Worm (Caenorhabditis elegans) whole organism, late embryonic: ENCODE measurements around the gene clec-36.

ENCODE experiments used
- C08G9.2 ChIP-seq: sonication (generic microtip); optimal IDR thresholded peaks from 2 replicates; lab custom pipeline; 2016; ENCODE audit warnings: mild to moderate bottlenecking, missing genetic modification characterization, moderate library complexity, missing compliant biosample characterization
- C38D4.7 ChIP-seq: fragments of 200-800 bp; sonication (Bioruptor generic); optimal IDR thresholded peaks from 2 replicates; lab custom pipeline; 2018; ENCODE audit warnings: mild to moderate bottlenecking, missing genetic modification characterization, moderate library complexity, missing compliant biosample characterization
- F13H6.1 ChIP-seq: sonication (generic microtip); optimal IDR thresholded peaks from 2 replicates; lab custom pipeline; 2016; ENCODE audit warnings: missing genetic modification characterization, missing compliant biosample characterization
- K02D7.2 ChIP-seq: sonication (generic microtip); optimal IDR thresholded peaks from 2 replicates; lab custom pipeline; 2017; ENCODE audit warnings: mild to moderate bottlenecking, missing genetic modification characterization, missing compliant biosample characterization
- ahr-1 ChIP-seq: sonication (generic microtip); optimal IDR thresholded peaks from 2 replicates; lab custom pipeline; 2016; ENCODE audit warnings: missing genetic modification characterization, missing compliant biosample characterization
- ceh-14 ChIP-seq: sonication (generic microtip); optimal IDR thresholded peaks from 2 replicates; lab custom pipeline; 2016; ENCODE audit warnings: missing genotype, missing genetic modification characterization, missing compliant biosample characterization
- ceh-18 ChIP-seq: sonication (generic microtip); optimal IDR thresholded peaks from 2 replicates; lab custom pipeline; 2016; ENCODE audit warnings: missing genetic modification characterization, missing compliant biosample characterization
- ceh-30 ChIP-seq: fragments of 150-350 bp; optimal IDR thresholded peaks from 2 replicates; lab custom pipeline; 2014; ENCODE audit warnings: missing biosample characterization, missing genetic modification characterization
- ceh-31 ChIP-seq: sonication (generic microtip); optimal IDR thresholded peaks from 2 replicates; lab custom pipeline; 2016; ENCODE audit warnings: missing genetic modification characterization, missing compliant biosample characterization
- ceh-34 ChIP-seq: sonication (generic microtip); optimal IDR thresholded peaks from 2 replicates; lab custom pipeline; 2016; ENCODE audit warnings: mild to moderate bottlenecking, missing genetic modification characterization, missing compliant biosample characterization
- ceh-48 ChIP-seq: sonication (generic microtip); optimal IDR thresholded peaks from 2 replicates; lab custom pipeline; 2016; ENCODE audit warnings: missing genetic modification characterization, inconsistent platforms, missing compliant biosample characterization
- dmd-4 ChIP-seq: sonication (generic microtip); optimal IDR thresholded peaks from 2 replicates; lab custom pipeline; 2016; ENCODE audit warnings: borderline replicate concordance, missing genetic modification characterization, missing compliant biosample characterization
- dve-1 ChIP-seq: sonication (generic microtip); optimal IDR thresholded peaks from 2 replicates; lab custom pipeline; 2017; ENCODE audit warnings: antibody characterized with exemption, mild to moderate bottlenecking, missing genetic modification characterization, missing compliant biosample characterization
- gmeb-2 ChIP-seq: sonication (generic microtip); optimal IDR thresholded peaks from 2 replicates; lab custom pipeline; 2016; ENCODE audit warnings: missing genetic modification characterization, inconsistent platforms, missing compliant biosample characterization
- hlh-13 ChIP-seq: fragments of 200-800 bp; sonication (Bioruptor generic); optimal IDR thresholded peaks from 2 replicates; lab custom pipeline; 2018; ENCODE audit warnings: mild to moderate bottlenecking, missing genetic modification characterization, missing compliant biosample characterization
- hlh-15 ChIP-seq: sonication (generic microtip); optimal IDR thresholded peaks from 2 replicates; lab custom pipeline; 2016; ENCODE audit warnings: missing genetic modification characterization, missing compliant biosample characterization
- hlh-30 ChIP-seq: sonication (generic microtip); optimal IDR thresholded peaks from 2 replicates; lab custom pipeline; 2017; ENCODE audit warnings: antibody characterized with exemption, missing genetic modification characterization, missing compliant biosample characterization; ENCODE audit not compliant: insufficient read depth
- hlh-6 ChIP-seq: sonication (generic microtip); optimal IDR thresholded peaks from 2 replicates; lab custom pipeline; 2016; ENCODE audit warnings: missing genotype, missing genetic modification characterization, missing compliant biosample characterization
- hlh-8 ChIP-seq: sonication (generic microtip); optimal IDR thresholded peaks from 2 replicates; lab custom pipeline; 2016; ENCODE audit warnings: missing genotype, missing genetic modification characterization, missing compliant biosample characterization
- lin-11 ChIP-seq: fragments of 200-800 bp; sonication (Bioruptor generic); optimal IDR thresholded peaks from 2 replicates; lab custom pipeline; 2018; ENCODE audit warnings: mild to moderate bottlenecking, missing genetic modification characterization, missing compliant biosample characterization
- madf-2 ChIP-seq: sonication (generic microtip); optimal IDR thresholded peaks from 2 replicates; lab custom pipeline; 2017; ENCODE audit warnings: missing genetic modification characterization, missing compliant biosample characterization
- mec-3 ChIP-seq: sonication (generic microtip); optimal IDR thresholded peaks from 2 replicates; lab custom pipeline; 2016; ENCODE audit warnings: borderline replicate concordance, missing genetic modification characterization, missing compliant biosample characterization
- nfya-1 ChIP-seq: sonication (generic microtip); optimal IDR thresholded peaks from 2 replicates; lab custom pipeline; 2017; ENCODE audit warnings: missing genetic modification characterization, mild to moderate bottlenecking, missing compliant biosample characterization, antibody characterized with exemption, moderate library complexity
- nhr-232 ChIP-seq: sonication (generic microtip); optimal IDR thresholded peaks from 2 replicates; lab custom pipeline; 2016; ENCODE audit warnings: missing genetic modification characterization, missing compliant biosample characterization
- odd-2 ChIP-seq: sonication (generic microtip); optimal IDR thresholded peaks from 2 replicates; lab custom pipeline; 2017; ENCODE audit warnings: antibody characterized with exemption, mild to moderate bottlenecking, missing genetic modification characterization, missing compliant biosample characterization
- pax-1 ChIP-seq: fragments of 150-350 bp; optimal IDR thresholded peaks from 2 replicates; lab custom pipeline; 2014; ENCODE audit warnings: missing biosample characterization, missing genetic modification characterization
- pha-2 ChIP-seq: sonication (generic microtip); optimal IDR thresholded peaks from 2 replicates; lab custom pipeline; 2017; ENCODE audit warnings: mild to moderate bottlenecking, missing genetic modification characterization, missing compliant biosample characterization
- pqm-1 ChIP-seq: sonication (generic microtip); optimal IDR thresholded peaks from 2 replicates; lab custom pipeline; 2016; ENCODE audit warnings: missing genetic modification characterization, missing compliant biosample characterization
- pros-1 ChIP-seq: fragments of 150-350 bp; optimal IDR thresholded peaks from 2 replicates; lab custom pipeline; 2014; ENCODE audit warnings: missing biosample characterization, missing genetic modification reagents, missing genetic modification characterization
- ref-2 ChIP-seq: sonication (generic microtip); optimal IDR thresholded peaks from 2 replicates; lab custom pipeline; 2016; ENCODE audit warnings: missing genetic modification characterization, missing compliant biosample characterization
- rnt-1 ChIP-seq: sonication (generic microtip); optimal IDR thresholded peaks from 2 replicates; lab custom pipeline; 2016; ENCODE audit warnings: missing genetic modification characterization, missing compliant biosample characterization
- sox-2 ChIP-seq: fragments of 200-800 bp; sonication (Bioruptor generic); IDR thresholded peaks from 2 replicates; pipeline ENCODE4 v1.3.6; 2022; ENCODE audit warnings: missing genetic modification reagents, missing genetic modification characterization, missing compliant biosample characterization
- sox-4 ChIP-seq: sonication (generic microtip); optimal IDR thresholded peaks from 2 replicates; lab custom pipeline; 2017; ENCODE audit warnings: mild to moderate bottlenecking, missing genetic modification characterization, inconsistent platforms, missing compliant biosample characterization
- unc-3 ChIP-seq, 2 experiments: fragments of 200-800 bp in 1 of 2; sonication (Bioruptor generic) in 1 of 2; sonication (generic microtip) in 1 of 2; conservative IDR thresholded peaks in 1 of 2; optimal IDR thresholded peaks in 1 of 2; 2 replicates each; pipeline versions ENCODE4 v1.3.6 to Lab custom; 2016 to 2022; ENCODE audit warnings: missing compliant biosample characterization in 2 of 2, missing genetic modification characterization in 2 of 2, missing genetic modification reagents in 1 of 2
- unc-42 ChIP-seq: sonication (generic microtip); optimal IDR thresholded peaks from 2 replicates; lab custom pipeline; 2016; ENCODE audit warnings: missing genotype, missing genetic modification characterization, missing compliant biosample characterization
- unc-55 ChIP-seq: sonication (generic microtip); optimal IDR thresholded peaks from 2 replicates; lab custom pipeline; 2017; ENCODE audit warnings: missing biosample characterization, missing genetic modification reagents, missing genetic modification characterization
- unc-86 ChIP-seq: sonication (generic microtip); optimal IDR thresholded peaks from 2 replicates; lab custom pipeline; 2016; ENCODE audit warnings: missing genetic modification characterization, missing compliant biosample characterization
- ztf-16 ChIP-seq: sonication (generic microtip); optimal IDR thresholded peaks from 2 replicates; lab custom pipeline; 2017; ENCODE audit warnings: missing genetic modification characterization, missing compliant biosample characterization

Gene clec-36

DNA sequence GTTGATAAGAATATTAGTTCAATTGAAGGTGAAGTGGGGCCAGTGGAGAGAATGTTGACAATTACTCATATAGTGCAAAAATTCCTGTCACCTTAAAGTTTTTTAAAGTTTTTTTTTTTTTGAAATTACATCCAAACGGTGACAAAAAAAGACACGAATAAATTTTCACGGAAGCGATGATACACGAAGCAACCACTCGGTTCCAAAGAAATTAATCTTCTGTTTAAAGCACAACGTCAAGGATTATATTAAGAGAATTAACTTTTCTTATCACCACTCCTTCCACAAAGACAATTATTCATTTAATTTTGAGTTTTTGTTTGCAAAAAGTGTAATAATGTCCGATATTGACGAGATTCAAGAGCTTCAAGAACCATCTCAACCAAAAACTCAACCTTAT lies 17.0 kb upstream of the clec-36 start, which contains the start of gene clec-28:
TSS of gene clec-28 (plus strand) at position 301 of the 400 bp plus-strand sequence.
- TF ChIP-seq lin-11 (tag; lab: Kevin White, UChicago) = no peak
- TF ChIP-seq sox-2 = no peak
- no peak for TF ChIP-seq hlh-13 (GFP tag; lab: Kevin White, UChicago)
- TF ChIP-seq unc-86 (tag; lab: Kevin White, UChicago) = no peak

ce11 chrV:16861719-16862118 lies 13.3 kb upstream of the clec-36 start, which contains the start of the genes clec-32 and clec-24:
clec-32 (minus strand) TSS chrV:16861819.
clec-24 (plus strand) TSS chrV:16862012.
- TF ChIP-seq ceh-18 (no peak), ref-2 (tag; lab: Kevin White, UChicago) (no peak), nfya-1 (tag; lab: Kevin White, UChicago) (no peak), ceh-30 (tag; lab: Kevin White, UChicago) (no peak), C08G9.2 (no peak), unc-42 (tag; lab: Kevin White, UChicago) (no peak), mec-3 (no peak), hlh-8 (no peak), unc-55 (GFP tag; lab: Kevin White, UChicago) (no peak), sox-2 (no peak), ceh-14 (tag; lab: Kevin White, UChicago) (no peak), gmeb-2 (no peak), pqm-1 (tag; lab: Kevin White, UChicago) (no peak), K02D7.2 (no peak), hlh-30 (tag; lab: Kevin White, UChicago) (no peak), madf-2 (no peak)

DNA sequence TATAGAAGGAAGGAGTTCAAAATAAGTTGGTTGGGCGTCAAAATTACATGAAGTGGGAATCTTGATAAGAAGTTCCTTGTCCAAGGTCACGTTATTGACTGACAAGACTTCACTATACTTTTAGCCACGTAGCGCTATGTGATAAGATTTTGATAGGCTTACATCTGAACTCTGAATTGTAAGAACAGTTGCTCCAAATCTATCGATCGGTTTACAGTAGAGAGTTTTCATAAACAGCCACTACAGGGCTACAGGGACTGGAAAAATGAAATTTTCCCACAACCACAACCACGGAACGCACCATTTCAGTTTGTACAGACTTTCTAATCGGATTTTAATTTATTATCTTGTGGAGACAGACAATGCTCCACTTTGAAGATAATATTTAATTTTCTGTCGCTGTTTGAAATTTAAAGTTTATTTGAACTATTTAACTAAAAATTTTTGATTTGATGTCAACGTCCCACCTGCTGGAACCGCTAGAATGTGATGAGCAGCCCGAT lies 9.6 kb upstream of the clec-36 start, which contains the start of the genes clec-31 and clec-22:
TSS of gene clec-31 (minus strand) at position 101 of the 503 bp plus-strand sequence.
TSS of gene clec-22 (plus strand) at position 453 of the 503 bp plus-strand sequence.
- TF ChIP-seq rnt-1 (tag; lab: Kevin White, UChicago) (no peak), ztf-16 (tag; lab: Kevin White, UChicago) (no peak), dmd-4 (tag; lab: Kevin White, UChicago) (no peak), ceh-34 (tag; lab: Kevin White, UChicago) (no peak), C38D4.7 (GFP tag; lab: Kevin White, UChicago) (no peak), ahr-1 (tag; lab: Kevin White, UChicago) (no peak), sox-2 (no peak), unc-86 (tag; lab: Kevin White, UChicago) (no peak), hlh-30 (tag; lab: Kevin White, UChicago) (no peak)

DNA sequence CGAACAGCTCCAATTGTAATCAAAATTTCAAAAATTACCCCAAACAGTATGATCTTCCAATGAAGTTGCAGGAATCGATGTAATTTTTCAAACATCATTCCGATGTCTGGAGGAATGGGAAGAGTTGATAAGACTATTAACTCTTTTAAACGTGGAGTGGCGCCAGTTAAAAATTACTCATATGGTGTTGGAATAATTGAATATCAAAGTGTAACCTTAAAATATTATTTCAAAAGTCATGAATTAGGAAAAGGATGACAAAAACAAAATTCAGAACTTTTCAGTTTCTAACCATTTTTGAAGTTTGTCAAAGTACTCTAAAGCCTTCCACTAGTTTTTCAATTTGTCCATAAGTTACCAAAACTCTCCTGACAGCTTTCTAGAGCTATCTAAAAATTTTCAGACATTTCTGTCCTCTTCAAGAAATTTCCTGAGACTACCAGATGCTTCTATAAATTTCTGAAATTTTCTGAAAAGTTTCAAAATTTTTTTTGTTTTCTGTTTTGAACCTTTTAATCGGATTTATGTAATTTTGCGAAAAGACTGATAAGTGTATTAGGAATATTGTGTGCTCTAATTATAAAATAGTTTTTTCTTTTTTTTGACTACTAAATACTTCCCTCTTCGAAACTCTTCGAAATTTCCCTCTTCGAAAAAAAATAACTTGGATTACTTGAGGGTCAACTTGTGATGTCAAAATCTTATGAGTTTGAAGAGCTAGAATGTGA lies 5.7 kb upstream of the clec-36 start, which contains the start of the genes clec-35 and clec-27:
TSS of gene clec-35 (minus strand) at position 101 of the 728 bp plus-strand sequence.
TSS of gene clec-27 (plus strand) at position 678 of the 728 bp plus-strand sequence.
- TF ChIP-seq nhr-232 (tag; lab: Kevin White, UChicago) = no peak
- TF ChIP-seq sox-4 = no peak
- no peak for TF ChIP-seq pax-1 (tag; lab: Kevin White, UChicago)
- no peak for TF ChIP-seq ceh-30 (tag; lab: Kevin White, UChicago)
- no peak for TF ChIP-seq hlh-6
- no peak for TF ChIP-seq lin-11 (tag; lab: Kevin White, UChicago)
- no peak for TF ChIP-seq ref-2 (tag; lab: Kevin White, UChicago)
- no peak for TF ChIP-seq pqm-1 (tag; lab: Kevin White, UChicago)
- TF ChIP-seq C38D4.7 (GFP tag; lab: Kevin White, UChicago) = no peak
- no peak for TF ChIP-seq ahr-1 (tag; lab: Kevin White, UChicago)

ce11 chrV:16852002-16852401 lies 3.6 kb upstream of the clec-36 start, which contains the start of gene clec-37:
clec-37 (minus strand) TSS chrV:16852102.
- TF ChIP-seq dmd-4 (tag; lab: Kevin White, UChicago) = no peak
- TF ChIP-seq pros-1 (tag; lab: Kevin White, UChicago) = no peak
- no peak for TF ChIP-seq sox-2
- no peak for TF ChIP-seq ceh-48
- no peak for TF ChIP-seq odd-2 (tag; lab: Kevin White, UChicago)
- TF ChIP-seq hlh-8 = no peak
- no peak for TF ChIP-seq C08G9.2
- no peak for TF ChIP-seq K02D7.2
- TF ChIP-seq ceh-31 (tag; lab: Kevin White, UChicago) = no peak
- TF ChIP-seq nfya-1 (tag; lab: Kevin White, UChicago) = no peak
- TF ChIP-seq dve-1 (tag; lab: Kevin White, UChicago) = no peak
- no peak for TF ChIP-seq pha-2 (tag; lab: Kevin White, UChicago)
- no peak for TF ChIP-seq gmeb-2
- no peak for TF ChIP-seq F13H6.1 (tag; lab: Kevin White, UChicago)
- no peak for TF ChIP-seq unc-3 (GFP tag; conservative IDR thresholded peaks at IDR 0.05; lab: Robert Waterston, UW)
- no peak for TF ChIP-seq unc-3 (tag; optimal IDR thresholded peaks at IDR 0.05; lab: Kevin White, UChicago)
- TF ChIP-seq unc-42 (tag; lab: Kevin White, UChicago) = no peak
- TF ChIP-seq ztf-16 (tag; lab: Kevin White, UChicago) = no peak
- no peak for TF ChIP-seq hlh-15 (tag; lab: Kevin White, UChicago)
